Fruit fly (Drosophila melanogaster): ENCODE measurements around the gene Taf4.

Taf4 gene

dm6 chr3L:16160420-16161069 is 47.5 kb downstream of the Taf4 start (continued):
- TF ChIP-seq ac (GFP tag; optimal IDR thresholded peaks at IDR 0.05) (no peak), CG8944 (GFP tag; optimal IDR thresholded peaks at IDR 0.05) (no peak), Dip2 (GFP tag; IDR thresholded peaks at IDR 0.05) (no peak), D19B (GFP tag; optimal IDR thresholded peaks at IDR 0.05) (no peak), row (GFP tag; IDR thresholded peaks at IDR 0.05) (peak; percentile 87), grau (tag; optimal IDR thresholded peaks at IDR 0.05) (peak; percentile 78), oc (tag; optimal IDR thresholded peaks at IDR 0.05) (no peak), HLH4C (GFP tag; IDR thresholded peaks at IDR 0.05; ENCODE audit: partially characterized antibody) (no peak), CG14050 (GFP tag; IDR thresholded peaks at IDR 0.05) (peak; percentile 24; the same call in 1 of the 3 replicates), nmo (GFP tag; optimal IDR thresholded peaks at IDR 0.05) (peak; percentile 69), CG12155 (GFP tag; optimal IDR thresholded peaks at IDR 0.05) (peak; percentile 60), CG2712 (tag; optimal IDR thresholded peaks at IDR 0.05) (peak; percentile 56), CG11504 (tag; optimal IDR thresholded peaks at IDR 0.05) (peak; percentile 78), CG3847 (GFP tag; IDR thresholded peaks at IDR 0.05) (peak; percentile 66), ATbp (GFP tag; optimal IDR thresholded peaks at IDR 0.05) (peak; percentile 34), CG10209 (GFP tag; optimal IDR thresholded peaks at IDR 0.05) (peak; percentile 75), CG12236 (GFP tag; optimal IDR thresholded peaks at IDR 0.05) (peak; percentile 16), chm (GFP tag; IDR thresholded peaks at IDR 0.05) (no peak), Oaz (GFP tag; IDR thresholded peaks at IDR 0.05) (peak; percentile 13; the same call in 1 of the 2 replicates), CG6689 (GFP tag; IDR thresholded peaks at IDR 0.05) (0 out of 2 replicates have a peak, but pooled peaks have one; percentile 25), croc (GFP tag; conservative IDR thresholded peaks at IDR 0.05) (peak; percentile 41; the same call in 2 of the 3 replicates), CG9932 (GFP tag; IDR thresholded peaks at IDR 0.05) (peak; percentile 56), CG17829 (tag; optimal IDR thresholded peaks at IDR 0.05) (peak; percentile 14), CG10147 (GFP tag; optimal IDR thresholded peaks at IDR 0.05) (peak; percentile 70), bsh (GFP tag; optimal IDR thresholded peaks at IDR 0.05) (peak in 1 of 2 experiments; percentile 64), klu (GFP tag; IDR thresholded peaks at IDR 0.05) (peak; percentile 59), cwo (GFP tag; optimal IDR thresholded peaks at IDR 0.05) (peak; percentile 75), CG12071 (GFP tag; optimal IDR thresholded peaks at IDR 0.05) (peak; percentile 24), sd (tag; optimal IDR thresholded peaks at IDR 0.05) (peak; percentile 73), pros (GFP tag; optimal IDR thresholded peaks at IDR 0.05) (no peak), HLHmδ (GFP tag; optimal IDR thresholded peaks at IDR 0.05) (no peak), CG10267 (tag; optimal IDR thresholded peaks at IDR 0.05) (no peak), jing (GFP tag; optimal IDR thresholded peaks at IDR 0.05) (peak; percentile 22), CG6791 (GFP tag; IDR thresholded peaks at IDR 0.05; ENCODE audit: partially characterized antibody) (no peak), Nf-YB (GFP tag; optimal IDR thresholded peaks at IDR 0.05) (peak; percentile 33), fd96Cb (tag; optimal IDR thresholded peaks at IDR 0.05) (peak; percentile 58), CG13424 (tag; optimal IDR thresholded peaks at IDR 0.05) (peak; percentile 77), CG15011 (GFP tag; optimal IDR thresholded peaks at IDR 0.05) (peak; percentile 42), Dip3 (GFP tag; optimal IDR thresholded peaks at IDR 0.05) (peak; percentile 73), Mrtf (GFP tag; IDR thresholded peaks at IDR 0.05) (0 out of 3 replicates have a peak, but pooled peaks have one; percentile 23), CG4820 (GFP tag; optimal IDR thresholded peaks at IDR 0.05) (peak; percentile 33), ash1 (GFP tag; optimal IDR thresholded peaks at IDR 0.05) (no peak), CrebB (tag; optimal IDR thresholded peaks at IDR 0.05) (no peak), usp (GFP tag; optimal IDR thresholded peaks at IDR 0.05) (no peak), ind (GFP tag; optimal IDR thresholded peaks at IDR 0.05) (peak; percentile 72), phol (tag; optimal IDR thresholded peaks at IDR 0.05) (peak; percentile 67), mld (GFP tag; IDR thresholded peaks at IDR 0.05; ENCODE audit: partially characterized antibody) (no peak), CG14710 (tag; optimal IDR thresholded peaks at IDR 0.05) (peak; percentile 13), ham (GFP tag; IDR thresholded peaks at IDR 0.05) (no peak; the same call in 1 of the 2 replicates)

All from whole organism, embryonic.